Fruit fly (Drosophila melanogaster): ENCODE results near the gene CG6709.

DNA sequence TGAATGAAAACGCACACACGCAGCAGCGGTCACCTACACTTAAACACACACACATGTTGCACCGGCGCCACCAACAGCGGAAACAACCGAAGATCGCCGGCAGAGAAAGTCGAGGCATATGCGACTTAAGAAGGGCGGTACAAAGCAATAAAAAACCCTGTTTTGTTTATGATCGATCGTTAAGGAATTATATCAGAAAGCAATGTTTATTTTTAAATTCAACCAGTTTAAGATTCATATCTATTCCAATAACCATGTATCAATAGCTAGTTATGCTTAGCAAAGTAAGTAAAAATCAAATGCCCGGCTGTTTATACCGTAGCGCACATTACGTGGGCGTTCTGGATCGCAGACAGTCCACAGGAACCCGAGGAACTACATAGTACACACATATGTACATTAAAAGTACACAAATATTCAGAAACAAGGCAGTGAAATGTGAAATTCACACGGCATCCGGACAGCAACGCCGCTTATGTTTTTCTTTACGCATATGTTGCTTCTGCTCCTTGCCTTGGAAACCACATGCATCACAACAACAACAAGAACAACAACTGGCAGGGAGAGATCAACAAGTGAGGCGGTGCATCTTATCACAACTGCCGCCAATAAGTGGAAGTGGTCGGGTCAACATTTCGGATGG, 38.6 kb downstream of the CG6709 start:
- no peak for TF ChIP-seq Myc (optimal IDR thresholded peaks at IDR 0.05)
- TF ChIP-seq h (optimal IDR thresholded peaks at IDR 0.05), result no peak

All from Kc167 (cell line).